Fruit fly (Drosophila melanogaster): Measurements from ENCODE around the gene TyrRS.

Gene TyrRS

DNA sequence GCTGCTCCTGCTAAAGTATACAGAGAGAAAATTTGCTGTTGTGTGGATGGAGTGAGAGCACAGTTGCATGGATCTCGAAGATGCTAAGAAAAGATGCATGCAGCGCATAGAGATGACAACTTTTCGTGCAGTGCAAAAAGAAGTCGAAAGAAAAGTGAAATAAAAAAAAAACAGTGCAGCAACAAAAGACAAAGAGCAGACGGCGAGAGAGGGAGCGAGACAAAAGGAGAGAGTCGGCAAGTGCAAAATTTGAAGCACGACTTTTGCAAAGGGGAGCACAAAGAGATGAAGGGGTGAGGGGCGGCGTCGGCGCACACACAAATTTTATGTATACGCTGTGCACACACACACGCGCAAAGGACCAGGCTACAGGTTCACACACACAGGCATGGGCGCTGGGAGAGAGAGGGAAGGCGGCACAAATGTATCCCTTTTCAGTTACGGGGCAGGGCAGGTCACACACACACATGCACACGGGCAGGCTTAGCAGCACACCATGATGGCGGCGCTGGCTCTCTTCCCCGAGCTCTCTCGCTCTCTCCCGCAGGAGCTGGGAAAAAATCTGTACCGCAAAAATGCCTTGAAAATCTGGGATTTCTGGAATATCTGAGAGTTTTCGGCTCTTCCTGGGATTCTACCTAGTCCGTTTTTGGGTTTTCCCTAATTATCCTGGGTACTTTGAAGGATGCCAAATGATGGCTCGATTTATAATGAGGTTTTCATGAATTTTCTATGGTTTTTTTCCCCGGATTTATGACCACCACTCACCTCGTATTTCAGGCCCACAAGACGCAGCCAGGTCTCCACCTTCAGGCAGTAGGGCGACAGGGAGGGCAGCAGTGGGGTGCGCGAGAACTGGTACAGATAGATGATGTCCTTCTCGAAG, 8.6 kb downstream of the TyrRS start (continued):
- TF ChIP-seq fd59A (GFP tag; optimal IDR thresholded peaks at IDR 0.05) (peak; percentile 84), dsx (GFP tag; optimal IDR thresholded peaks at IDR 0.05; ENCODE audit: poor library complexity, severe bottlenecking) (peak; percentile 82), CG8319 (GFP tag; optimal IDR thresholded peaks at IDR 0.05) (peak; percentile 43), net (GFP tag; optimal IDR thresholded peaks at IDR 0.05) (peak; percentile 89), Ets21C (GFP tag; optimal IDR thresholded peaks at IDR 0.05) (peak; percentile 82), Eip78C (GFP tag) (peak; percentile 97), spab (GFP tag; optimal IDR thresholded peaks at IDR 0.05) (peak; percentile 78), Hr4 (GFP tag; optimal IDR thresholded peaks at IDR 0.05) (peak; percentile 92), Gug (GFP tag; IDR thresholded peaks at IDR 0.05) (peak; percentile 71), CG34406 (GFP tag; optimal IDR thresholded peaks at IDR 0.05) (peak; percentile 83)

dm6 chr3L:16409440-16410233, 9.5 kb downstream of the TyrRS start:
- peak; percentile 97 for TF ChIP-seq svp (GFP tag)
- no peak for TF ChIP-seq OdsH (GFP tag; optimal IDR thresholded peaks at IDR 0.05)

DNA sequence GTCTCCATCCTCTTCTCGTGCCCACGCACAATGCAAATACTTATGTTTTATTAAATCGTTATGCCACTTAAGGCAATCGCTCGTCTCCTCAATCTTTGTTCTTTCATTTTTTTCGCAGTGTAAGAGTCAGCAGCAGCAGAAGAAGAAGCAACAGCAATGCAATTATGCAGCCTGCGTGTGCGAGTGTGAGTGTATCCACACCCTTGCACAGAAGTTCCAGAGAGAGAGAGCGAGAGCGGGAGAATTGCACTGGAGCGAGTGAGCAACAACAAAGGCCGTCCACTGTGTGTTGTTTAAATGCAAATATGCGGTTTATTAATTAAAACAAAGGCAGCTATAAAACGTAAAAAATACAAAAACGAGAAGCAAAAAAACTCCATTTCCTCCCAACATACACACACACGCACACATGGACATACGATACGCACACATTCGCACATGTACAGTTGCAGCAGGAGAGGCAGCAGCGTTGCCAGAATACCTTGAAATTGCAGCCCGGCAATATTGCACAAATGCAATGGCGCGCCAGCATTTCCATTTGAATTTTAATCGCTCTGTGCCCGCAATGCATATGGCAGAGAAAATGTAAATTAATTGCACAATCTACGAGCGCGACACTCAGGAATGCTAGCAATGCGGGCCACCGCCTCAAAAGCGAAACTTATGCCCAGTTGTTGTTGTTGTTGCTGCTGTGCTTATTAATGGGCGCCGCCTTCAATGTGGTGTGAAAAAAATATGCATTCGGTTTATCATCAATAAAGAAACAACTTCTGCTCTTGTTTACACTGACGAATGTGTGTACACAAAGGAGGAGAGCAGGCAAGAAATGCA, 10.3 kb downstream of the TyrRS start:
- TF ChIP-seq CG8319 (GFP tag; optimal IDR thresholded peaks at IDR 0.05) (no peak), esn (GFP tag; optimal IDR thresholded peaks at IDR 0.05) (peak; percentile 59), CG15336 (GFP tag; IDR thresholded peaks at IDR 0.05) (peak; percentile 40), svp (GFP tag) (no peak), CG11762 (GFP tag; optimal IDR thresholded peaks at IDR 0.05; ENCODE audit: insufficient read depth) (peak; percentile 6), dac (GFP tag; optimal IDR thresholded peaks at IDR 0.05) (no peak), topi (GFP tag; optimal IDR thresholded peaks at IDR 0.05) (peak; percentile 53), CG6854 (GFP tag; optimal IDR thresholded peaks at IDR 0.05) (peak; percentile 63), Hr4 (GFP tag; optimal IDR thresholded peaks at IDR 0.05) (peak; percentile 68), CG8119 (GFP tag; IDR thresholded peaks at IDR 0.05) (peak; percentile 77), net (GFP tag; optimal IDR thresholded peaks at IDR 0.05) (peak; percentile 67), achi (GFP tag; optimal IDR thresholded peaks at IDR 0.05) (peak; percentile 8), Ets21C (GFP tag; optimal IDR thresholded peaks at IDR 0.05) (peak; percentile 32), CG31627 (GFP tag; optimal IDR thresholded peaks at IDR 0.05) (peak; percentile 55), Sox102F (GFP tag; optimal IDR thresholded peaks at IDR 0.05) (peak; percentile 78), CG34406 (GFP tag; optimal IDR thresholded peaks at IDR 0.05) (peak; percentile 41), pdm3 (GFP tag; optimal IDR thresholded peaks at IDR 0.05) (peak; percentile 36), CG16779 (tag; optimal IDR thresholded peaks at IDR 0.05) (peak; percentile 46), Lpt (GFP tag; optimal IDR thresholded peaks at IDR 0.05) (peak; percentile 72), CG8632 (GFP tag; optimal IDR thresholded peaks at IDR 0.05) (peak; percentile 42), CG10669 (GFP tag; optimal IDR thresholded peaks at IDR 0.05) (peak; percentile 63), Ets96B (tag; optimal IDR thresholded peaks at IDR 0.05) (peak; percentile 49), Eip78C (GFP tag) (peak; percentile 91), fd59A (GFP tag; optimal IDR thresholded peaks at IDR 0.05) (peak; percentile 57), CG3032 (tag; optimal IDR thresholded peaks at IDR 0.05) (peak; percentile 45), Hr39 (GFP tag; optimal IDR thresholded peaks at IDR 0.05) (peak; percentile 57), Blimp-1 (GFP tag; optimal IDR thresholded peaks at IDR 0.05) (peak; percentile 37), ss (GFP tag; optimal IDR thresholded peaks at IDR 0.05) (peak; percentile 56 to 64), CG6808 (GFP tag; optimal IDR thresholded peaks at IDR 0.05) (peak; percentile 61), fd85E (GFP tag; optimal IDR thresholded peaks at IDR 0.05) (no peak), Eip75B (GFP tag; optimal IDR thresholded peaks at IDR 0.05) (peak; percentile 56), CG6792 (GFP tag; optimal IDR thresholded peaks at IDR 0.05) (peak; percentile 56), vri (GFP tag; optimal IDR thresholded peaks at IDR 0.05) (peak; percentile 63), Gug (GFP tag; IDR thresholded peaks at IDR 0.05) (peak; percentile 44), Smox (GFP tag; optimal IDR thresholded peaks at IDR 0.05) (peak; percentile 57), CG6163 (GFP tag; IDR thresholded peaks at IDR 0.05) (peak; percentile 68), CG4318 (GFP tag; optimal IDR thresholded peaks at IDR 0.05) (no peak)
